Worm (Caenorhabditis elegans): ENCODE results near the gene C34F11.8.

C34F11.8 gene

DNA sequence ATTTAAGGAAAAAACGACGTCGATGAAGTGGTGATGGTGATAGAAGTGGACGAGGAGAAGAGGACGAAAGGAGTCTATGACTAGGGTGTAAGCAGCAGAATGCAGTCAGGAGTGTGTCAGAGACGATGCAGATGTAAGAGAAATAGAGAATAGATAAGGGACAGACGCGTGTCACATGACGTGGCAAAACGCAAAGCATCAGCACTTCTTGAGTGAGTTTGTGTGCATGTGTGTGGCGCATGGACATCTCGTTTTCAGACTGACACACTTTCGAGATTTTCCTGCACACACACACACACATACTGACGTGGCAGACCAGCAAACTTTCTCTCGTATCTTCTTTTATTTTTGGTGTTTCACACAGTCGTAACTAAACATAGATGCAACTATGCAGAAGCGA, 28.3 kb downstream of the C34F11.8 start (continued):
- TF ChIP-seq nhr-71 (tag; optimal IDR thresholded peaks at IDR 0.05): peak; percentile 83
- TF ChIP-seq nhr-12 (tag; optimal IDR thresholded peaks at IDR 0.05): no peak
- no peak for TF ChIP-seq aha-1 (tag; optimal IDR thresholded peaks at IDR 0.05)
- no peak for TF ChIP-seq fkh-10 (GFP tag; optimal IDR thresholded peaks at IDR 0.05)
- no peak for TF ChIP-seq zip-4 (GFP tag; optimal IDR thresholded peaks at IDR 0.05)
- no peak for TF ChIP-seq F16B12.6 (tag; optimal IDR thresholded peaks at IDR 0.05)
- no peak for TF ChIP-seq hlh-17 (GFP tag; optimal IDR thresholded peaks at IDR 0.05; ENCODE audit: borderline replicate concordance)
- TF ChIP-seq pag-3 (tag; optimal IDR thresholded peaks at IDR 0.05; ENCODE audit: borderline replicate concordance, insufficient read depth): no peak
- TF ChIP-seq alr-1 (tag; optimal IDR thresholded peaks at IDR 0.05; ENCODE audit: borderline replicate concordance): no peak
- no peak for TF ChIP-seq unc-86 (tag; optimal IDR thresholded peaks at IDR 0.05)
- TF ChIP-seq C04F5.9 (tag; optimal IDR thresholded peaks at IDR 0.05): no peak
- TF ChIP-seq efl-1 (optimal IDR thresholded peaks at IDR 0.05): peak; percentile 43 to 46
- peak in 1 of 2 experiments; percentile 90 for TF ChIP-seq efl-1 (GFP tag; optimal IDR thresholded peaks at IDR 0.05 in 1 of 2)
- TF ChIP-seq dsc-1 (tag; optimal IDR thresholded peaks at IDR 0.05): peak; percentile 34
- TF ChIP-seq isw-1 (GFP tag; IDR thresholded peaks at IDR 0.05): no peak
- TF ChIP-seq nhr-20 (tag; optimal IDR thresholded peaks at IDR 0.05): peak; percentile 80
- no peak for TF ChIP-seq blmp-1 (tag; optimal IDR thresholded peaks at IDR 0.05)
- TF ChIP-seq mef-2 (tag; optimal IDR thresholded peaks at IDR 0.05): peak; percentile 2
- TF ChIP-seq unc-130 (tag; optimal IDR thresholded peaks at IDR 0.05): peak; percentile 33
- no peak for TF ChIP-seq aly-2 (tag; optimal IDR thresholded peaks at IDR 0.05)
- TF ChIP-seq sup-37 (GFP tag; optimal IDR thresholded peaks at IDR 0.05): no peak
- TF ChIP-seq dpl-1 (GFP tag; optimal IDR thresholded peaks at IDR 0.05): peak in 2 of 3 experiments; percentile 5 to 35
- TF ChIP-seq lin-15B (tag; optimal IDR thresholded peaks at IDR 0.05): no peak
- no peak for TF ChIP-seq egl-27 (tag; optimal IDR thresholded peaks at IDR 0.05)
- TF ChIP-seq xbp-1 (tag; optimal IDR thresholded peaks at IDR 0.05): peak; percentile 69
- peak; percentile 56 for TF ChIP-seq pqm-1 (tag; optimal IDR thresholded peaks at IDR 0.05)
- TF ChIP-seq ceh-90 (tag; optimal IDR thresholded peaks at IDR 0.05): no peak
- peak; percentile 38 for TF ChIP-seq lin-13 (GFP tag; optimal IDR thresholded peaks at IDR 0.05)
- TF ChIP-seq mdl-1 (tag; optimal IDR thresholded peaks at IDR 0.05): peak in 1 of 2 experiments; percentile 80
- TF ChIP-seq tbx-2 (tag; optimal IDR thresholded peaks at IDR 0.05): peak; percentile 30
- no peak for TF ChIP-seq pax-3 (tag; optimal IDR thresholded peaks at IDR 0.05)
- peak; percentile 54 for TF ChIP-seq rnt-1 (tag; optimal IDR thresholded peaks at IDR 0.05)
- no peak for TF ChIP-seq unc-62 (GFP tag; optimal IDR thresholded peaks at IDR 0.05)
- TF ChIP-seq elt-2 (tag; optimal IDR thresholded peaks at IDR 0.05): peak; percentile 97
- TF ChIP-seq ztf-4 (tag; optimal IDR thresholded peaks at IDR 0.05): peak; percentile 71
- TF ChIP-seq efl-3 (GFP tag; optimal IDR thresholded peaks at IDR 0.05): no peak
- peak; percentile 41 for TF ChIP-seq egl-13 (tag; optimal IDR thresholded peaks at IDR 0.05)
- peak; percentile 63 for TF ChIP-seq nhr-19 (GFP tag; conservative IDR thresholded peaks at IDR 0.05)
- TF ChIP-seq fkh-8 (tag; optimal IDR thresholded peaks at IDR 0.05): peak; percentile 66
- no peak for TF ChIP-seq nhr-76 (tag; optimal IDR thresholded peaks at IDR 0.05)
- peak; percentile 48 for TF ChIP-seq ama-1 (optimal IDR thresholded peaks at IDR 0.05)
- TF ChIP-seq ceh-82 (tag; optimal IDR thresholded peaks at IDR 0.05): peak in 2 of 3 experiments; percentile 35 to 36
- TF ChIP-seq snu-23 (GFP tag; optimal IDR thresholded peaks at IDR 0.05): peak; percentile 74
- no peak for TF ChIP-seq ets-5 (GFP tag; IDR thresholded peaks at IDR 0.05)
- no peak for TF ChIP-seq nhr-11 (tag; optimal IDR thresholded peaks at IDR 0.05)

Data from whole organism, L1 larva.